Worm (Caenorhabditis elegans) whole organism, L1 larva: ENCODE measurements around the gene Y67A10A.3.

ENCODE experiments used
- C04F5.9 ChIP-seq: sonication (generic microtip); optimal IDR thresholded peaks from 2 replicates; lab custom pipeline; 2016; ENCODE audit warnings: missing genetic modification characterization, missing compliant biosample characterization
- C34B4.2 ChIP-seq: sonication (generic microtip); optimal IDR thresholded peaks from 2 replicates; lab custom pipeline; 2017; ENCODE audit warnings: mild to moderate bottlenecking, missing genetic modification characterization, missing compliant biosample characterization
- blmp-1 ChIP-seq: fragments of 150-350 bp; optimal IDR thresholded peaks from 2 replicates; lab custom pipeline; 2014; ENCODE audit warnings: missing biosample characterization, missing genetic modification characterization
- ceh-63 ChIP-seq: fragments of 200-800 bp; sonication (Bioruptor generic); optimal IDR thresholded peaks from 2 replicates; lab custom pipeline; 2018; ENCODE audit warnings: mild to moderate bottlenecking, missing genetic modification characterization, missing compliant biosample characterization
- ceh-8 ChIP-seq: fragments of 200-800 bp; sonication (Bioruptor generic); optimal IDR thresholded peaks from 2 replicates; lab custom pipeline; 2018; ENCODE audit warnings: mild to moderate bottlenecking, missing genetic modification characterization, moderate library complexity, missing compliant biosample characterization
- ceh-90 ChIP-seq: sonication (generic microtip); optimal IDR thresholded peaks from 2 replicates; lab custom pipeline; 2016; ENCODE audit warnings: missing genetic modification characterization, missing compliant biosample characterization
- ces-1 ChIP-seq: fragments of 150-350 bp; optimal IDR thresholded peaks from 2 replicates; lab custom pipeline; 2014; ENCODE audit warnings: missing biosample characterization, missing genetic modification reagents, missing genetic modification characterization
- dpl-1 ChIP-seq, 3 experiments: fragments of 150-350 bp in 2 of 3; sonication (generic microtip) in 1 of 3; optimal IDR thresholded peaks; 2 replicates each; lab custom pipeline; 2014 to 2017; ENCODE audit warnings: missing biosample characterization in 3 of 3, missing genetic modification characterization in 3 of 3, missing genetic modification reagents in 3 of 3
- dsc-1 ChIP-seq: sonication (generic microtip); optimal IDR thresholded peaks from 2 replicates; lab custom pipeline; 2016; ENCODE audit warnings: mild to moderate bottlenecking, missing genetic modification characterization, missing compliant biosample characterization
- efl-1 ChIP-seq, 4 experiments: fragments of 150-350 bp; optimal IDR thresholded peaks in 3 of 4; peaks in 1 of 4; 1 replicate in 1 of 4; 2 replicates in 3 of 4; lab custom pipeline; 2014; ENCODE audit warnings: missing biosample characterization in 2 of 4, missing genetic modification characterization in 2 of 4, missing genetic modification reagents in 2 of 4
- efl-3 ChIP-seq: fragments of 200-800 bp; sonication (Bioruptor generic); optimal IDR thresholded peaks from 2 replicates; lab custom pipeline; 2018; ENCODE audit warnings: mild to moderate bottlenecking, missing genetic modification characterization, missing compliant biosample characterization
- egl-27 ChIP-seq, 2 experiments: fragments of 150-350 bp in 1 of 2; sonication (generic microtip); optimal IDR thresholded peaks; 3 replicates each; lab custom pipeline; 2017 to 2018; ENCODE audit warnings: missing biosample characterization in 2 of 2, missing genetic modification characterization in 2 of 2, missing genetic modification reagents in 2 of 2
- elt-2 ChIP-seq: sonication (generic microtip); optimal IDR thresholded peaks from 2 replicates; lab custom pipeline; 2016; ENCODE audit warnings: missing genetic modification characterization, mild to moderate bottlenecking, inconsistent platforms, missing compliant biosample characterization, missing genetic modification reagents
- fkh-10 ChIP-seq: sonication (generic microtip); optimal IDR thresholded peaks from 2 replicates; lab custom pipeline; 2017; ENCODE audit warnings: missing biosample characterization, missing genetic modification reagents, missing genetic modification characterization
- grh-1 ChIP-seq: fragments of 200-800 bp; sonication (Bioruptor generic); IDR thresholded peaks from 2 replicates; pipeline ENCODE4 v1.3.6; 2022; ENCODE audit warnings: missing genetic modification reagents, missing genetic modification characterization, missing compliant biosample characterization
- hlh-17 ChIP-seq: fragments of 200-800 bp; sonication (Bioruptor generic); optimal IDR thresholded peaks from 2 replicates; lab custom pipeline; 2018; ENCODE audit warnings: missing genetic modification characterization, mild to moderate bottlenecking, missing compliant biosample characterization, moderate library complexity, borderline replicate concordance
- hlh-4 ChIP-seq: sonication (generic microtip); optimal IDR thresholded peaks from 2 replicates; lab custom pipeline; 2016; ENCODE audit warnings: mild to moderate bottlenecking, missing genetic modification characterization, missing compliant biosample characterization
- irx-1 ChIP-seq: sonication (generic microtip); optimal IDR thresholded peaks from 2 replicates; lab custom pipeline; 2016; ENCODE audit warnings: missing genetic modification characterization, missing compliant biosample characterization
- isw-1 ChIP-seq: fragments of 200-800 bp; sonication (Bioruptor generic); IDR thresholded peaks from 2 replicates; pipeline ENCODE4 v1.3.6; 2022; ENCODE audit warnings: missing genetic modification characterization, missing compliant biosample characterization
- jun-1 ChIP-seq: fragments of 150-350 bp; optimal IDR thresholded peaks from 2 replicates; lab custom pipeline; 2014; ENCODE audit warnings: missing biosample characterization, missing genetic modification reagents, missing genetic modification characterization
- lin-15B ChIP-seq: fragments of 150-350 bp; sonication (generic microtip); optimal IDR thresholded peaks from 3 replicates; lab custom pipeline; 2014; ENCODE audit warnings: missing biosample characterization, missing genetic modification characterization
- lin-35 ChIP-seq, 2 experiments: fragments of 150-350 bp; optimal IDR thresholded peaks; 2 replicates each; lab custom pipeline; 2014; ENCODE audit warnings: missing biosample characterization in 2 of 2, missing genetic modification characterization in 2 of 2, missing genetic modification reagents in 2 of 2
- lir-3 ChIP-seq: sonication (generic microtip); optimal IDR thresholded peaks from 2 replicates; lab custom pipeline; 2016; ENCODE audit warnings: mild to moderate bottlenecking, missing genetic modification characterization, moderate library complexity, missing compliant biosample characterization; ENCODE audit not compliant: poor library complexity
- mdl-1 ChIP-seq, 2 experiments: fragments of 150-350 bp; optimal IDR thresholded peaks; 2 replicates each; lab custom pipeline; 2014 to 2017; ENCODE audit warnings: missing biosample characterization in 2 of 2, missing genetic modification characterization in 2 of 2, inconsistent platforms in 1 of 2
- mef-2 ChIP-seq: fragments of 150-350 bp; optimal IDR thresholded peaks from 2 replicates; lab custom pipeline; 2014; ENCODE audit warnings: missing biosample characterization, missing genetic modification characterization
- mep-1 ChIP-seq: fragments of 150-350 bp; optimal IDR thresholded peaks from 2 replicates; lab custom pipeline; 2014; ENCODE audit warnings: missing biosample characterization, missing genetic modification characterization
- nhr-11 ChIP-seq: fragments of 150-350 bp; optimal IDR thresholded peaks from 2 replicates; lab custom pipeline; 2014; ENCODE audit warnings: missing biosample characterization, missing genetic modification characterization
- nhr-47 ChIP-seq: sonication (generic microtip); optimal IDR thresholded peaks from 2 replicates; lab custom pipeline; 2016; ENCODE audit warnings: mild to moderate bottlenecking, missing genetic modification characterization, moderate library complexity, missing compliant biosample characterization
- nhr-71 ChIP-seq: sonication (generic microtip); optimal IDR thresholded peaks from 2 replicates; lab custom pipeline; 2016; ENCODE audit warnings: mild to moderate bottlenecking, missing genetic modification characterization, moderate library complexity, missing compliant biosample characterization
- pag-3 ChIP-seq: sonication (generic microtip); optimal IDR thresholded peaks from 2 replicates; lab custom pipeline; 2017; ENCODE audit warnings: missing genetic modification characterization, mild to moderate bottlenecking, missing compliant biosample characterization, antibody characterized with exemption, borderline replicate concordance; ENCODE audit not compliant: insufficient read depth
- snpc-4 ChIP-seq: fragments of 150-350 bp; optimal IDR thresholded peaks from 2 replicates; lab custom pipeline; 2014; ENCODE audit warnings: missing biosample characterization, missing genetic modification characterization
- unc-30 ChIP-seq: sonication (generic microtip); optimal IDR thresholded peaks from 2 replicates; lab custom pipeline; 2017; ENCODE audit warnings: missing biosample characterization, missing genetic modification characterization
- unc-86 ChIP-seq: sonication (generic microtip); optimal IDR thresholded peaks from 2 replicates; lab custom pipeline; 2016; ENCODE audit warnings: missing genetic modification characterization, missing compliant biosample characterization
- unc-98 ChIP-seq: fragments of 200-800 bp; sonication (Bioruptor generic); IDR thresholded peaks from 2 replicates; pipeline ENCODE4 v1.3.6; 2022; ENCODE audit warnings: missing genetic modification characterization, missing compliant biosample characterization
- ztf-11 ChIP-seq, 2 experiments: sonication (generic microtip); optimal IDR thresholded peaks; 2 replicates each; lab custom pipeline; 2016 to 2017; ENCODE audit warnings: missing genetic modification characterization in 2 of 2, missing biosample characterization in 1 of 2, missing compliant biosample characterization in 1 of 2

Y67A10A.3 gene

DNA sequence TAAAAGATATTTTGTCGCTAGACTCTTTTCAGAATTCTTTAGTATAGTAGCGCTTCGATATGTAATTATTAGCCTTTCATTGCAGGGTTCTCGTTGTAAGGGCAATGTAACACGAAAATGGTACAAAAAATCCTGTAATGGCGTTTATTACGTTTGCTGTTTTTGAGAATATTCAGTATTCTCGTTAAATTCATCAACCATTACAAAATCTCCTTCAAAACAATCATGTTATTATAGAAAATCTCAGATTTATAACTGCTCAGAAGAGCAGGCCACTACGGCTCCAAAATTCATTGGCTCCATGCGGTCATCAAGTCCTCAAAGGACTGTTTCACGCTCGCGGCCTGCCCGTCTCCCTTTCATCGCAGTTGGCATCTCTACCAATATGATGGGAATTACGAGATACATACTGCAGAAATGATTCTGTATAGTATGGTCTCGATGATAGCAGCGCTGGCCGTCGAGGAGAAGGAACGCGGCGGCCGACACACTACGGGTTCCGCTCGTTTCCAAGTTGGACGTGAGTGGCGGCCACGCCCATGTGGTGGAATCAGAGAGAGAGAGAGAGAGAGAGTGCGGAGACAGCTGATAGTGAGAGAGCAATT lies 7.5 kb downstream of the Y67A10A.3 start (continued):
- TF ChIP-seq lin-15B (tag; lab: Kevin White, UChicago) (no peak), ztf-11 (tag; optimal IDR thresholded peaks at IDR 0.05; lab: Kevin White, UChicago) (peak in 1 of 2 experiments; percentile 25), pag-3 (tag; lab: Kevin White, UChicago) (no peak)

ce11 chrIV:14326283-14326682 lies 8.0 kb downstream of the Y67A10A.3 start, which contains the start of gene fbxa-83:
Gene fbxa-83 (minus strand): TSS chrIV:14326383.
- no peak for TF ChIP-seq dsc-1
- TF ChIP-seq blmp-1 (tag; lab: Kevin White, UChicago), result no peak
- TF ChIP-seq lin-15B (tag; lab: Kevin White, UChicago), result no peak
- no peak for TF ChIP-seq dpl-1 (GFP tag; optimal IDR thresholded peaks at IDR 0.05; lab: Kevin White, UChicago)
- TF ChIP-seq nhr-71 (tag; lab: Kevin White, UChicago), result no peak
- TF ChIP-seq C04F5.9 (tag; lab: Kevin White, UChicago), result no peak
- TF ChIP-seq unc-86 (tag; lab: Kevin White, UChicago), result no peak
- TF ChIP-seq fkh-10 (GFP tag; lab: Kevin White, UChicago), result no peak

ce11 chrIV:14321655-14322054 lies 12.6 kb downstream of the Y67A10A.3 start, which contains the start of gene fbxa-126:
Gene fbxa-126 (minus strand): TSS chrIV:14321755.
- no peak for TF ChIP-seq egl-27 (tag; optimal IDR thresholded peaks at IDR 0.05; lab: Kevin White, UChicago)
- no peak for TF ChIP-seq ceh-63
- no peak for TF ChIP-seq elt-2 (tag; lab: Kevin White, UChicago)
- no peak for TF ChIP-seq mep-1 (tag; lab: Kevin White, UChicago)
- no peak for TF ChIP-seq lin-35 (GFP tag; optimal IDR thresholded peaks at IDR 0.05; lab: Kevin White, UChicago)
- TF ChIP-seq unc-98, result no peak
- no peak for TF ChIP-seq mef-2 (tag; lab: Kevin White, UChicago)
- no peak for TF ChIP-seq C34B4.2 (tag; lab: Kevin White, UChicago)
- TF ChIP-seq mdl-1 (tag; optimal IDR thresholded peaks at IDR 0.05; lab: Kevin White, UChicago), result no peak
- TF ChIP-seq unc-30 (tag; lab: Kevin White, UChicago), result no peak
- TF ChIP-seq, all 84 proteins: peak for 0

ce11 chrIV:14318054-14318453 lies 16.2 kb downstream of the Y67A10A.3 start:
- TF ChIP-seq isw-1 (GFP tag; lab: Robert Waterston, UW) (no peak), nhr-47 (no peak), mef-2 (tag; lab: Kevin White, UChicago) (no peak), dsc-1 (no peak), grh-1 (GFP tag; lab: Robert Waterston, UW) (no peak), nhr-11 (tag; lab: Kevin White, UChicago) (no peak), efl-3 (GFP tag; lab: Kevin White, UChicago) (no peak), lir-3 (tag; lab: Kevin White, UChicago) (no peak), hlh-17 (no peak), hlh-4 (tag; lab: Kevin White, UChicago) (no peak), jun-1 (no peak), mdl-1 (tag; optimal IDR thresholded peaks at IDR 0.05; lab: Kevin White, UChicago) (no peak), snpc-4 (tag; lab: Kevin White, UChicago) (no peak), unc-30 (tag; lab: Kevin White, UChicago) (no peak), ceh-8 (GFP tag; lab: Kevin White, UChicago) (no peak), irx-1 (no peak), ceh-63 (no peak), efl-1 (optimal IDR thresholded peaks at IDR 0.05; lab: Kevin White, UChicago) (no peak), efl-1 (GFP tag; optimal IDR thresholded peaks at IDR 0.05 in 1 of 2; lab: Kevin White, UChicago) (no peak), ces-1 (GFP tag; lab: Kevin White, UChicago) (no peak), ceh-90 (tag; lab: Kevin White, UChicago) (no peak)
